Fruit fly (Drosophila melanogaster): ENCODE data around the gene CG8209.

CG8209 gene

dm6 chr3L:7988828-7989673, 12.8 kb downstream of the CG8209 start (continued):
- peak; percentile 6 for TF ChIP-seq CG10274 (GFP tag; optimal IDR thresholded peaks at IDR 0.05)
- TF ChIP-seq toy (GFP tag; IDR thresholded peaks at IDR 0.05): no peak
- TF ChIP-seq bab2 (GFP tag; optimal IDR thresholded peaks at IDR 0.05): no peak
- TF ChIP-seq pita (GFP tag; optimal IDR thresholded peaks at IDR 0.05): no peak
- peak; percentile 3 for TF ChIP-seq CG9797 (GFP tag; optimal IDR thresholded peaks at IDR 0.05)
- TF ChIP-seq bigmax (GFP tag; optimal IDR thresholded peaks at IDR 0.05): no peak
- TF ChIP-seq CG2889 (GFP tag; IDR thresholded peaks at IDR 0.05): no peak
- no peak for TF ChIP-seq abd-A (tag; optimal IDR thresholded peaks at IDR 0.05)
- peak; percentile 48; the same call in 1 of the 2 replicates for TF ChIP-seq peb (GFP tag; IDR thresholded peaks at IDR 0.05)
- TF ChIP-seq CG1832 (GFP tag; optimal IDR thresholded peaks at IDR 0.05): no peak
- TF ChIP-seq CG4730 (GFP tag; IDR thresholded peaks at IDR 0.05): no peak
- TF ChIP-seq Hmr (GFP tag; optimal IDR thresholded peaks at IDR 0.05): peak; percentile 21
- TF ChIP-seq CG11085 (GFP tag; IDR thresholded peaks at IDR 0.05): no peak
- TF ChIP-seq Sin3A (optimal IDR thresholded peaks at IDR 0.05): no peak
- TF ChIP-seq CG17328 (GFP tag; IDR thresholded peaks at IDR 0.05): peak; percentile 35
- TF ChIP-seq CG7839 (tag; optimal IDR thresholded peaks at IDR 0.05): peak; percentile 80
- TF ChIP-seq CG7987 (GFP tag; optimal IDR thresholded peaks at IDR 0.05): no peak
- TF ChIP-seq Lhr (GFP tag; optimal IDR thresholded peaks at IDR 0.05): peak; percentile 61
- peak; percentile 93 for TF ChIP-seq CG18262 (tag; optimal IDR thresholded peaks at IDR 0.05)
- TF ChIP-seq tna (GFP tag; IDR thresholded peaks at IDR 0.05; ENCODE audit: partially characterized antibody): no peak
- TF ChIP-seq vvl (GFP tag; IDR thresholded peaks at IDR 0.05): peak; percentile 73
- no peak for TF ChIP-seq gt (GFP tag; IDR thresholded peaks at IDR 0.05)
- no peak for TF ChIP-seq CG14965 (GFP tag; optimal IDR thresholded peaks at IDR 0.05; ENCODE audit: borderline replicate concordance)
- peak; percentile 68 for TF ChIP-seq CG17385 (GFP tag; optimal IDR thresholded peaks at IDR 0.05)
- TF ChIP-seq lmd (GFP tag; IDR thresholded peaks at IDR 0.05): peak; percentile 71; the same call in 1 of the 2 replicates
- no peak for TF ChIP-seq MTF-1 (GFP tag; optimal IDR thresholded peaks at IDR 0.05; ENCODE audit: borderline replicate concordance)
- no peak; the same call in 2 of the 3 replicates for TF ChIP-seq Opbp (GFP tag; IDR thresholded peaks at IDR 0.05; ENCODE audit: partially characterized antibody)
- TF ChIP-seq sens-2 (GFP tag; IDR thresholded peaks at IDR 0.05): no peak
- peak; percentile 8 for TF ChIP-seq CrebB (tag; optimal IDR thresholded peaks at IDR 0.05)
- TF ChIP-seq HmgD (GFP tag; optimal IDR thresholded peaks at IDR 0.05): no peak
- no peak for TF ChIP-seq fd102C (GFP tag; optimal IDR thresholded peaks at IDR 0.05)
- TF ChIP-seq Hr3 (GFP tag; optimal IDR thresholded peaks at IDR 0.05): peak; percentile 61
- TF ChIP-seq otp (GFP tag; IDR thresholded peaks at IDR 0.05): peak; percentile 49; the same call in 1 of the 3 replicates
- TF ChIP-seq CG32532 (GFP tag; IDR thresholded peaks at IDR 0.05): no peak
- TF ChIP-seq CG4424 (GFP tag; optimal IDR thresholded peaks at IDR 0.05): peak; percentile 85
- TF ChIP-seq CG34224 (GFP tag; IDR thresholded peaks at IDR 0.05; ENCODE audit: partially characterized antibody): no peak
- TF ChIP-seq CG31365 (tag; optimal IDR thresholded peaks at IDR 0.05): no peak
- peak; percentile 35 for TF ChIP-seq CG2116 (GFP tag; optimal IDR thresholded peaks at IDR 0.05)
- no peak for TF ChIP-seq hth (optimal IDR thresholded peaks at IDR 0.05)
- peak; percentile 65 for TF ChIP-seq CG13775 (GFP tag; optimal IDR thresholded peaks at IDR 0.05)
- no peak for TF ChIP-seq sug (tag; optimal IDR thresholded peaks at IDR 0.05)
- TF ChIP-seq CG11560 (tag; IDR thresholded peaks at IDR 0.05): no peak
- no peak for TF ChIP-seq zen2 (GFP tag; IDR thresholded peaks at IDR 0.05; ENCODE audit: partially characterized antibody)
- TF ChIP-seq salm (tag; optimal IDR thresholded peaks at IDR 0.05): no peak
- peak; percentile 92 for TF ChIP-seq CG10979 (tag; optimal IDR thresholded peaks at IDR 0.05)
- peak; percentile 70 for TF ChIP-seq CG1529 (GFP tag; optimal IDR thresholded peaks at IDR 0.05)
- TF ChIP-seq NK7.1 (GFP tag; optimal IDR thresholded peaks at IDR 0.05): peak; percentile 31
- no peak for TF ChIP-seq CG2129 (GFP tag; IDR thresholded peaks at IDR 0.05; ENCODE audit: partially characterized antibody)
- no peak for TF ChIP-seq prd (optimal IDR thresholded peaks at IDR 0.05)
- TF ChIP-seq prd (GFP tag; IDR thresholded peaks at IDR 0.05): peak; percentile 83
